Fruit fly (Drosophila melanogaster) whole organism, embryonic: ENCODE results near the gene grsm.

Experiments
- Ada2b ChIP-seq: fragments of 200-800 bp; sonication (Bioruptor generic); IDR thresholded peaks from 2 replicates; pipeline ENCODE4 v1.3.6; 2022; ENCODE audit warnings: missing biosample characterization, missing genetic modification characterization
- Atf-2 ChIP-seq: fragments of 200-800 bp; sonication (Bioruptor generic); optimal IDR thresholded peaks from 2 replicates; lab custom pipeline; 2016; ENCODE audit warnings: missing biosample characterization, missing genetic modification characterization
- Atf6 ChIP-seq: fragments of 200-800 bp; sonication (Bioruptor generic); IDR thresholded peaks from 2 replicates; pipeline ENCODE4 v1.3.6; 2022; ENCODE audit warnings: missing biosample characterization, missing genetic modification characterization
- BEAF-32 ChIP-seq: fragments of 200-800 bp; sonication (Bioruptor generic); optimal IDR thresholded peaks from 3 replicates; lab custom pipeline; 2017; ENCODE audit warnings: missing biosample characterization, missing genetic modification characterization, mild to moderate bottlenecking, moderate library complexity, missing genetic modification reagents
- CG10543 ChIP-seq: fragments of 200-800 bp; sonication (Bioruptor generic); optimal IDR thresholded peaks from 3 replicates; lab custom pipeline; 2017; ENCODE audit warnings: missing biosample characterization, mild to moderate bottlenecking, missing genetic modification characterization, moderate library complexity
- CG11093 ChIP-seq: fragments of 200-800 bp; sonication (Bioruptor generic); IDR thresholded peaks from 3 replicates; pipeline ENCODE4 v1.3.6; 2022; ENCODE audit warnings: missing biosample characterization, missing genetic modification characterization
- CG12071 ChIP-seq: fragments of 200-800 bp; sonication (Bioruptor generic); optimal IDR thresholded peaks from 3 replicates; lab custom pipeline; 2018; ENCODE audit warnings: missing biosample characterization, mild to moderate bottlenecking, missing genetic modification characterization
- CG12391 ChIP-seq: fragments of 200-800 bp; sonication (Bioruptor generic); optimal IDR thresholded peaks from 3 replicates; lab custom pipeline; 2018; ENCODE audit warnings: missing biosample characterization, mild to moderate bottlenecking, missing genetic modification characterization, moderate library complexity
- CG12659 ChIP-seq: fragments of 200-800 bp; sonication (Bioruptor generic); optimal IDR thresholded peaks from 3 replicates; lab custom pipeline; 2017; ENCODE audit warnings: mild to moderate bottlenecking, missing biosample characterization, missing genetic modification reagents, missing genetic modification characterization
- CG13624 ChIP-seq: fragments of 200-800 bp; sonication (Bioruptor generic); optimal IDR thresholded peaks from 2 replicates; lab custom pipeline; 2016; ENCODE audit warnings: missing biosample characterization, missing genetic modification characterization
- CG14014 ChIP-seq: fragments of 200-800 bp; sonication (Bioruptor generic); IDR thresholded peaks from 2 replicates; pipeline ENCODE4 v1.3.6; 2022; ENCODE audit warnings: missing biosample characterization, missing genetic modification characterization
- CG14710 ChIP-seq: fragments of 200-800 bp; sonication (Bioruptor generic); optimal IDR thresholded peaks from 3 replicates; lab custom pipeline; 2019; ENCODE audit warnings: missing biosample characterization, mild to moderate bottlenecking, missing genetic modification characterization, moderate library complexity
- CG1602 ChIP-seq: fragments of 200-800 bp; sonication (Bioruptor generic); optimal IDR thresholded peaks from 3 replicates; lab custom pipeline; 2016; ENCODE audit warnings: missing biosample characterization, missing genetic modification characterization
- CG17186 ChIP-seq: fragments of 200-800 bp; sonication (Bioruptor generic); optimal IDR thresholded peaks from 3 replicates; lab custom pipeline; 2017; ENCODE audit warnings: missing biosample characterization, missing genetic modification reagents, missing genetic modification characterization
- CG17612 ChIP-seq: fragments of 200-800 bp; sonication (Bioruptor generic); IDR thresholded peaks from 2 replicates; pipeline ENCODE4 v1.3.6; 2022; ENCODE audit warnings: missing biosample characterization, missing genetic modification characterization
- CG2199 ChIP-seq: fragments of 200-800 bp; sonication (Bioruptor generic); IDR thresholded peaks from 3 replicates; pipeline ENCODE4 v1.3.6; 2022; ENCODE audit warnings: missing biosample characterization, missing genetic modification characterization
- CG2712 ChIP-seq: fragments of 200-800 bp; optimal IDR thresholded peaks from 3 replicates; lab custom pipeline; 2019; ENCODE audit warnings: missing biosample characterization, mild to moderate bottlenecking, missing genetic modification characterization, moderate library complexity
- CG3065 ChIP-seq: fragments of 200-800 bp; sonication (Bioruptor generic); optimal IDR thresholded peaks from 2 replicates; lab custom pipeline; 2016; ENCODE audit warnings: missing biosample characterization, missing genetic modification characterization
- CG7928 ChIP-seq: fragments of 200-800 bp; sonication (Bioruptor generic); optimal IDR thresholded peaks from 2 replicates; lab custom pipeline; 2017; ENCODE audit warnings: missing biosample characterization, mild to moderate bottlenecking, missing genetic modification characterization
- CG8924 ChIP-seq: fragments of 200-800 bp; optimal IDR thresholded peaks from 3 replicates; lab custom pipeline; 2019; ENCODE audit warnings: missing biosample characterization, mild to moderate bottlenecking, missing genetic modification characterization, moderate library complexity
- CG9797 ChIP-seq: fragments of 200-800 bp; sonication (Bioruptor generic); optimal IDR thresholded peaks from 3 replicates; lab custom pipeline; 2018; ENCODE audit warnings: missing biosample characterization, mild to moderate bottlenecking, missing genetic modification characterization
- CG9932 ChIP-seq: fragments of 200-800 bp; sonication (Bioruptor generic); IDR thresholded peaks from 2 replicates; pipeline ENCODE4 v1.3.6; 2022; ENCODE audit warnings: missing biosample characterization, missing genetic modification characterization
- Dad ChIP-seq: fragments of 200-800 bp; sonication (Bioruptor generic); optimal IDR thresholded peaks from 3 replicates; lab custom pipeline; 2016; ENCODE audit warnings: missing biosample characterization, missing genetic modification characterization
- Doc3 ChIP-seq: fragments of 200-800 bp; sonication (Bioruptor generic); IDR thresholded peaks from 3 replicates; pipeline ENCODE4 v1.3.6; 2022; ENCODE audit warnings: missing biosample characterization, missing genetic modification characterization; ENCODE audit not compliant: partially characterized antibody
- Ets65A ChIP-seq: fragments of 200-800 bp; sonication (Bioruptor generic); peaks from one replicate; lab custom pipeline; 2016; ENCODE audit warnings: missing biosample characterization, missing genetic modification characterization
- MBD-R2 ChIP-seq: fragments of 200-800 bp; sonication (Bioruptor generic); IDR thresholded peaks from 2 replicates; pipeline ENCODE4 v1.3.6; 2022; ENCODE audit warnings: missing biosample characterization, missing genetic modification characterization
- NC2α ChIP-seq: fragments of 200-800 bp; sonication (Bioruptor generic); optimal IDR thresholded peaks from 2 replicates; lab custom pipeline; 2016; ENCODE audit warnings: missing biosample characterization, missing genetic modification characterization
- NK7.1 ChIP-seq: fragments of 200-800 bp; sonication (Bioruptor generic); optimal IDR thresholded peaks from 3 replicates; lab custom pipeline; 2016; ENCODE audit warnings: missing biosample characterization, missing genetic modification characterization
- Nf-YC ChIP-seq: fragments of 200-800 bp; optimal IDR thresholded peaks from 3 replicates; lab custom pipeline; 2019; ENCODE audit warnings: missing biosample characterization, mild to moderate bottlenecking, missing genetic modification characterization, moderate library complexity
- Oli ChIP-seq: fragments of 200-800 bp; sonication (Bioruptor generic); optimal IDR thresholded peaks from 2 replicates; lab custom pipeline; 2018; ENCODE audit warnings: missing biosample characterization, mild to moderate bottlenecking, missing genetic modification characterization, moderate library complexity
- PHDP ChIP-seq: fragments of 200-800 bp; sonication (Bioruptor generic); optimal IDR thresholded peaks from 3 replicates; lab custom pipeline; 2018; ENCODE audit warnings: missing biosample characterization, mild to moderate bottlenecking, missing genetic modification characterization, moderate library complexity
- Taf1 ChIP-seq: fragments of 200-800 bp; sonication (Bioruptor generic); IDR thresholded peaks from 2 replicates; pipeline ENCODE4 v1.3.6; 2022; ENCODE audit warnings: missing biosample characterization, missing genetic modification characterization
- az2 ChIP-seq: fragments of 200-800 bp; sonication (Bioruptor generic); optimal IDR thresholded peaks from 3 replicates; lab custom pipeline; 2016; ENCODE audit warnings: missing biosample characterization, missing genetic modification characterization
- crp ChIP-seq, 2 experiments: fragments of 200-800 bp; sonication (Bioruptor generic); optimal IDR thresholded peaks; 2 replicates in 1 of 2; 3 replicates in 1 of 2; lab custom pipeline; 2017; ENCODE audit warnings: missing biosample characterization in 2 of 2, missing genetic modification characterization in 2 of 2, mild to moderate bottlenecking in 1 of 2, moderate library complexity in 1 of 2
- eve ChIP-seq, 2 experiments: fragments of >200 bp; optimal IDR thresholded peaks; 2 replicates each; lab custom pipeline; 2017; ENCODE audit warnings: missing biosample characterization in 2 of 2, missing genetic modification characterization in 2 of 2
- fd102C ChIP-seq: fragments of 200-800 bp; sonication (Bioruptor generic); optimal IDR thresholded peaks from 2 replicates; lab custom pipeline; 2018; ENCODE audit warnings: missing biosample characterization, mild to moderate bottlenecking, missing genetic modification characterization, moderate library complexity
- fd3F ChIP-seq: fragments of 200-800 bp; sonication (Bioruptor generic); optimal IDR thresholded peaks from 2 replicates; lab custom pipeline; 2018; ENCODE audit warnings: missing biosample characterization, mild to moderate bottlenecking, missing genetic modification characterization, moderate library complexity
- fd96Cb ChIP-seq: fragments of 200-800 bp; sonication (Bioruptor generic); optimal IDR thresholded peaks from 2 replicates; lab custom pipeline; 2018; ENCODE audit warnings: missing biosample characterization, mild to moderate bottlenecking, missing genetic modification characterization, moderate library complexity
- gem ChIP-seq: fragments of 200-800 bp; sonication (Bioruptor generic); optimal IDR thresholded peaks from 2 replicates; lab custom pipeline; 2019; ENCODE audit warnings: missing biosample characterization, mild to moderate bottlenecking, missing genetic modification characterization, moderate library complexity
- gt ChIP-seq: fragments of 200-800 bp; sonication (Bioruptor generic); IDR thresholded peaks from 2 replicates; pipeline ENCODE4 v1.3.6; 2022; ENCODE audit warnings: missing biosample characterization, missing genetic modification characterization
- ind ChIP-seq: fragments of 200-800 bp; sonication (Bioruptor generic); optimal IDR thresholded peaks from 3 replicates; lab custom pipeline; 2016; ENCODE audit warnings: missing biosample characterization, missing genetic modification characterization
- jigr1 ChIP-seq: fragments of 200-800 bp; sonication (Bioruptor generic); IDR thresholded peaks from 3 replicates; pipeline ENCODE4 v1.3.6; 2022; ENCODE audit warnings: missing biosample characterization, missing genetic modification characterization
- kni ChIP-seq: fragments of 200-800 bp; sonication (Bioruptor generic); optimal IDR thresholded peaks from 3 replicates; lab custom pipeline; 2017; ENCODE audit warnings: mild to moderate bottlenecking, missing biosample characterization, missing genetic modification reagents, missing genetic modification characterization
- otp ChIP-seq: fragments of 200-800 bp; sonication (Bioruptor generic); IDR thresholded peaks from 3 replicates; pipeline ENCODE4, ENCODE4 v1.3.6; 2022; ENCODE audit warnings: missing biosample characterization, missing genetic modification characterization
- sens ChIP-seq: fragments of 200-800 bp; sonication (Bioruptor generic); peaks from one replicate; lab custom pipeline; 2016; ENCODE audit warnings: missing biosample characterization, missing genetic modification characterization
- slbo ChIP-seq: fragments of 200-800 bp; sonication (Bioruptor generic); IDR thresholded peaks from 2 replicates; pipeline ENCODE4 v1.3.6; 2022; ENCODE audit warnings: missing biosample characterization, missing genetic modification characterization
- stwl ChIP-seq: fragments of 200-800 bp; sonication (Bioruptor generic); optimal IDR thresholded peaks from 3 replicates; lab custom pipeline; 2018; ENCODE audit warnings: missing biosample characterization, mild to moderate bottlenecking, missing genetic modification characterization, moderate library complexity
- vfl ChIP-seq: fragments of 200-800 bp; sonication (Bioruptor generic); optimal IDR thresholded peaks from 2 replicates; lab custom pipeline; 2016; ENCODE audit warnings: missing biosample characterization, missing genetic modification characterization
- vvl ChIP-seq: fragments of 200-800 bp; sonication (Bioruptor generic); IDR thresholded peaks from 2 replicates; pipeline ENCODE4 v1.3.6; 2022; ENCODE audit warnings: missing biosample characterization, missing genetic modification characterization

Gene grsm

DNA sequence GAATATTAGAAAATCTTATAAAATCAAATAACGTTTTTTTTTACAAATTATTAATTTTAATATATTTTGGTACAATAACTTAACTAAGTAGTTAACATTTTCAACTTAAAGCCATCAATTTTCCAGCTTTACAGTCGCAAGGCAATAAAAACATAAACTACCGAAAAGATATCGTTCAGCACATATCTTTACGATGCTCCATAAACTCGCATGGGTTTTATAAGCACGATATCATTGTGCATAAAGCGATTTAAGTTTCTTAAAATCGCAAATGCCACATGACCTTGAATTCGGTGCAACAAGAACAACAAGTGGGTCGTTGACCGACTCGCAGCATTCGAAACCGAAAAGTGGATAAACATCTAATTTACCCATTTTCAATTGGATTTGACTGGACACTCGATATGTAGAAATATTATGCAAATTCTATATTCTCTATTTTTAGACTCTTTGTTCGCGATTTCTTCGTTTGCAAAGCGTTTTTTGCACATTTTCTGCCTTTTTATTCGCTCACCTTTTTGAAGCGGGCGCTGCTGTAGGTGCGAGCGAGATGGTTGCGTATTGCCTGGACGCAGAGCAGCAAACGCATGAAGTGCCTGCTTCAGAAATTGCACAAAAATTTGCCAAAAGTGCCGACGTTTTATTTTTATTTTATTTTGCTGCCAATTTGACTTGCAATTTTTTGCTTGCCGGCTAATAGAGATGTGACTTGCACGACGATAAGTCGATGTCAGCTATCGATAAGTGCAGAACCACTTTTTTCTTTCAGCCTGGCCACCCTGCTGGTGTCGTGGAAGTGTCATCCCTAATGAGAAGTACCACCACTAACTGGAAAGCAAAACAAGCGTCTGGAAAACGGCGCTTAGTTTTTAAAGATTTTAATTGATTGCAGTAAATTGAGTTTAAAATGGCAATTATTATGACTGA is 6.3 kb downstream of the grsm start, which contains the start of gene Spc25 (continued):
- no peak for TF ChIP-seq CG11093 (GFP tag; lab: Robert Waterston, UW)
- TF ChIP-seq CG2712 (tag; lab: Kevin White, UChicago) = no peak
- peak; percentile 12 for TF ChIP-seq CG1602 (GFP tag; lab: Kevin White, UChicago)
- no peak for TF ChIP-seq kni
- TF ChIP-seq Taf1 (GFP tag; lab: Robert Waterston, UW) = no peak
- TF ChIP-seq Atf-2 (GFP tag; lab: Kevin White, UChicago) = peak; percentile 46
- peak; percentile 51 for TF ChIP-seq CG12391 (tag; lab: Kevin White, UChicago)
- peak; percentile 91 for TF ChIP-seq sens (GFP tag; lab: Kevin White, UChicago)
- TF ChIP-seq PHDP (tag; lab: Kevin White, UChicago) = peak; percentile 55
- TF ChIP-seq Ada2b = no peak
- TF ChIP-seq crp (GFP tag; optimal IDR thresholded peaks at IDR 0.05; lab: Kevin White, UChicago) = peak in 1 of 2 experiments; percentile 12
- TF ChIP-seq NK7.1 = no peak
- peak; percentile 19 for TF ChIP-seq NC2α (GFP tag; lab: Kevin White, UChicago)
- no peak for TF ChIP-seq CG8924 (tag; lab: Kevin White, UChicago)
- peak; percentile 55 for TF ChIP-seq CG13624 (GFP tag; lab: Kevin White, UChicago)
- TF ChIP-seq Doc3 (GFP tag; lab: Robert Waterston, UW) = peak; percentile 88
- TF ChIP-seq BEAF-32 (GFP tag; lab: Kevin White, UChicago) = peak; percentile 91
- TF ChIP-seq stwl (tag; lab: Kevin White, UChicago) = peak; percentile 97
- TF ChIP-seq slbo (GFP tag; lab: Robert Waterston, UW) = peak; percentile 87
- TF ChIP-seq fd3F = peak; percentile 26
- TF ChIP-seq fd96Cb (tag; lab: Kevin White, UChicago) = no peak
- TF ChIP-seq Nf-YC (tag; lab: Kevin White, UChicago) = peak; percentile 6
- peak; percentile 92 for TF ChIP-seq CG9932
- TF ChIP-seq vfl (GFP tag; lab: Kevin White, UChicago) = peak; percentile 67
- peak; percentile 52 for TF ChIP-seq ind
- TF ChIP-seq CG12659 (GFP tag; lab: Kevin White, UChicago) = peak; percentile 45
- peak; percentile 90 for TF ChIP-seq MBD-R2
- peak; percentile 52 for TF ChIP-seq az2 (GFP tag; lab: Kevin White, UChicago)
- peak; percentile 58 for TF ChIP-seq CG14710 (tag; lab: Kevin White, UChicago)
- 0 out of 2 replicates have a peak, but pooled peaks have one; percentile 20 for TF ChIP-seq CG14014 (GFP tag; lab: Robert Waterston, UW)
- peak; percentile 49 for TF ChIP-seq CG9797
- TF ChIP-seq Dad (GFP tag; lab: Kevin White, UChicago) = peak; percentile 73
- peak; percentile 95 for TF ChIP-seq Ets65A (GFP tag; lab: Kevin White, UChicago)
- TF ChIP-seq jigr1 (GFP tag; lab: Robert Waterston, UW) = no peak
- TF ChIP-seq fd102C (GFP tag; lab: Kevin White, UChicago) = no peak
- TF ChIP-seq eve (GFP tag; optimal IDR thresholded peaks at IDR 0.05; lab: Kevin White, UChicago) = no peak
- peak; percentile 49 for TF ChIP-seq gem (tag; lab: Kevin White, UChicago)
- TF ChIP-seq CG2199 = peak; percentile 60; the same call in 1 of the 3 replicates
- TF ChIP-seq vvl (GFP tag; lab: Robert Waterston, UW) = peak; percentile 67
- peak; percentile 25; the same call in 1 of the 2 replicates for TF ChIP-seq CG17612
- peak; percentile 14 for TF ChIP-seq CG17186 (GFP tag; lab: Kevin White, UChicago)
- TF ChIP-seq Atf6 (GFP tag; lab: Robert Waterston, UW) = peak; percentile 58
- TF ChIP-seq gt = no peak
- TF ChIP-seq CG12071 (GFP tag; lab: Kevin White, UChicago) = peak; percentile 50
- no peak for TF ChIP-seq Oli (tag; lab: Kevin White, UChicago)
- no peak for TF ChIP-seq CG10543
- no peak for TF ChIP-seq CG7928
- peak; percentile 28 for TF ChIP-seq CG3065 (GFP tag; lab: Kevin White, UChicago)
- 0 out of 3 replicates have a peak, but pooled peaks have one; percentile 47 for TF ChIP-seq otp
